Fruit fly (Drosophila melanogaster): Measurements from ENCODE around the gene Snup.

- TF ChIP-seq psq (optimal IDR thresholded peaks at IDR 0.05) (no peak), insv (optimal IDR thresholded peaks at IDR 0.05) (no peak), Myc (optimal IDR thresholded peaks at IDR 0.05) (no peak)
Observed at dm6 chr3L:2631406-2631805, 20.5 kb upstream of the Snup start, which contains the start of the genes CG42245 and MEP-1.

Measured in Kc167 (cell line).